Worm (Caenorhabditis elegans): Measurements from ENCODE around the gene srpa-72.

srpa-72 gene

DNA sequence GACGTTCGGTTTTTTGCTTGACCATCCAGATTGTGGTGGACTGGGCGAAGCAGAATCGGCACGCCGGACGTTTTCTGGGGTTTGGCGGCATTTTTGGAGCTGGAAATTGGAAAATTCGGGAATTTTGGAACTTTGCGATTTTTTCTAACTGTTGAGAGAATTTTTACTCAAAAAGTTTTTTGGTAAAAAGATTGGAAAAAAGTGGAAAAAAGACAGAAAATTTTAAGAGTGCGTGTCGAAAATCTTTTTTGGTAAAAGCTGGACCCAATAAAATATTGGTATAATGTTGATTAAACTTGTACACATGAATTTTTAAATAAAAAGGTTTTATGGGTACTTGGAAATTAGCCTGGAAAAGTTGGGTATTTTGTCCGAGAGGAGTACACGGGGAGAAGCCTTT, 45.0 kb upstream of the srpa-72 start, which contains the start of gene T05A8.7:
Gene T05A8.7, minus strand, starts transcription at position 101 of the 400 bp plus-strand sequence.
- TF ChIP-seq madf-9 (GFP tag; conservative IDR thresholded peaks at IDR 0.05) = no peak
- no peak for TF ChIP-seq F26F4.8 (GFP tag; conservative IDR thresholded peaks at IDR 0.05)
- peak in 1 of 2 experiments; percentile 51 for TF ChIP-seq unc-62 (GFP tag; optimal IDR thresholded peaks at IDR 0.05 in 1 of 2)
- no peak for TF ChIP-seq unc-62 (tag; optimal IDR thresholded peaks at IDR 0.05)

DNA sequence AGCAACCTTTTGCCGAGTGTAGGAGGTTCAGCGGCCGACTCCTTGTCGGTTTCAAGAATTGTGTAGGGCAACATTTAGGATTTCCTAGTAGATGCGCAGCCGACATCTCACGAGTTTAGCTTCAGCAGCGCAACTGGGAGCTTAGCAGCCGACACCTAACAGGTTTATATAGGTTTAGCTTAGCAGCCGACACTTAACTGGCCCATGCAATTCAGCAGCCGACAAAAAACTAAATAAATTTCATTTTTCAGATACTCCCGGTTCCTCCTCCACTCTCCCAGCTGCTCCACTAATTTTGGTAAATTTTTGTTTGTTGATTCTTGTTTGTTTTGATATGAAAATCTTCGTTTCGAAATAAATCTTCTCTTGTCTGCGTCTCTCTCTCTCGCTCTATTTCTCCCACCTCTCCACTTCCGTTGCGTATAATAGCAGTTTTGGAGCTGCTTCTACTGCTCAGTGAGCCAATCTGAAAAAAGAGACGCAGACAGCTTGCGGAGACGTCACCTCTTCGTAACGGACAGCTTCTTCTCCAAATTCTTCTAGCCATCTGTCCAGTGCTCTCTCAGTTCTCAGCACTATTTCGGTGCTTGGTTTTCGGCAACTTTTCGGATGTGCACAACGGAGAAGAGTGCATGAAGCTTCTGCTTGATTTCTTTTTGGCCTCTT, 39.2 kb upstream of the srpa-72 start:
- TF ChIP-seq daf-12 (tag; optimal IDR thresholded peaks at IDR 0.05) (no peak), egl-43 (GFP tag; IDR thresholded peaks at IDR 0.05) (peak; percentile 33; the same call in 1 of the 2 replicates), madf-9 (GFP tag; conservative IDR thresholded peaks at IDR 0.05) (no peak), snpc-1.2 (GFP tag; IDR thresholded peaks at IDR 0.05) (no peak), fkh-10 (GFP tag; optimal IDR thresholded peaks at IDR 0.05) (peak; percentile 75), tra-1 (GFP tag; IDR thresholded peaks at IDR 0.05) (no peak), nhr-6 (tag; optimal IDR thresholded peaks at IDR 0.05) (no peak), daf-19 (GFP tag; conservative IDR thresholded peaks at IDR 0.05) (no peak), attf-4 (tag; optimal IDR thresholded peaks at IDR 0.05) (no peak), lim-7 (GFP tag; IDR thresholded peaks at IDR 0.05) (no peak), zfp-2 (tag; optimal IDR thresholded peaks at IDR 0.05) (no peak), nhr-102 (tag; optimal IDR thresholded peaks at IDR 0.05) (no peak), lir-3 (tag; optimal IDR thresholded peaks at IDR 0.05) (no peak), ztf-11 (tag; optimal IDR thresholded peaks at IDR 0.05) (no peak), F44E2.7 (GFP tag; IDR thresholded peaks at IDR 0.05) (no peak), fos-1 (tag; optimal IDR thresholded peaks at IDR 0.05) (no peak), nhr-28 (tag; optimal IDR thresholded peaks at IDR 0.05) (no peak), nhr-77 (tag; optimal IDR thresholded peaks at IDR 0.05) (no peak), ZK337.2 (GFP tag; IDR thresholded peaks at IDR 0.05) (no peak), hmg-1.1 (GFP tag; IDR thresholded peaks at IDR 0.05) (peak; percentile 55; the same call in 1 of the 2 replicates), mxl-2 (GFP tag; conservative IDR thresholded peaks at IDR 0.05) (no peak), snpc-4 (tag; optimal IDR thresholded peaks at IDR 0.05) (no peak), lin-38 (GFP tag; IDR thresholded peaks at IDR 0.05) (no peak), nhr-111 (GFP tag; optimal IDR thresholded peaks at IDR 0.05) (no peak), rbr-2 (tag; optimal IDR thresholded peaks at IDR 0.05) (peak; percentile 73), zag-1 (tag; optimal IDR thresholded peaks at IDR 0.05) (no peak), F37D6.2 (tag; optimal IDR thresholded peaks at IDR 0.05) (peak; percentile 67), mes-2 (tag; optimal IDR thresholded peaks at IDR 0.05; ENCODE audit: poor library complexity, severe bottlenecking) (no peak), nhr-25 (tag; optimal IDR thresholded peaks at IDR 0.05; ENCODE audit: borderline replicate concordance, insufficient read depth) (no peak), F49E8.2 (tag; optimal IDR thresholded peaks at IDR 0.05; ENCODE audit: borderline replicate concordance) (no peak), D1046.2 (GFP tag; IDR thresholded peaks at IDR 0.05) (no peak), unc-130 (GFP tag; optimal IDR thresholded peaks at IDR 0.05) (no peak), dve-1 (tag; optimal IDR thresholded peaks at IDR 0.05; ENCODE audit: insufficient read depth) (no peak), nhr-76 (tag; optimal IDR thresholded peaks at IDR 0.05) (no peak), nhr-48 (tag; optimal IDR thresholded peaks at IDR 0.05) (no peak), daf-8 (GFP tag; IDR thresholded peaks at IDR 0.05) (no peak), spr-1 (tag; optimal IDR thresholded peaks at IDR 0.05) (no peak), nhr-41 (GFP tag; IDR thresholded peaks at IDR 0.05) (no peak), aly-2 (tag; optimal IDR thresholded peaks at IDR 0.05) (no peak), dpl-1 (GFP tag; optimal IDR thresholded peaks at IDR 0.05) (peak; percentile 5), nhr-42 (GFP tag; IDR thresholded peaks at IDR 0.05) (no peak), cey-2 (tag; optimal IDR thresholded peaks at IDR 0.05; ENCODE audit: borderline replicate concordance, insufficient read depth) (no peak), sdz-12 (GFP tag; optimal IDR thresholded peaks at IDR 0.05) (no peak), aha-1 (tag) (no peak), Y5F2A.4 (GFP tag; optimal IDR thresholded peaks at IDR 0.05) (no peak), lsy-2 (tag; optimal IDR thresholded peaks at IDR 0.05) (peak in 1 of 2 experiments; percentile 58)
